Worm (Caenorhabditis elegans) whole organism, L3 larva: ENCODE data around the gene C09E7.10.

Experiments used
- R02D3.7 ChIP-seq: fragments of 150-350 bp; optimal IDR thresholded peaks from 2 replicates; lab custom pipeline; 2014; ENCODE audit warnings: missing biosample characterization, missing genetic modification characterization
- ZK546.5 ChIP-seq: sonication (generic microtip); optimal IDR thresholded peaks from 2 replicates; lab custom pipeline; 2017; ENCODE audit warnings: missing biosample characterization, missing genetic modification characterization
- aly-2 ChIP-seq: fragments of 150-350 bp; optimal IDR thresholded peaks from 2 replicates; lab custom pipeline; 2014; ENCODE audit warnings: missing biosample characterization, missing genetic modification characterization
- ama-1 ChIP-seq: fragments of 150-350 bp; optimal IDR thresholded peaks from 2 replicates; lab custom pipeline; 2018
- ceh-28 ChIP-seq: fragments of 150-350 bp; optimal IDR thresholded peaks from 2 replicates; lab custom pipeline; 2014; ENCODE audit warnings: missing biosample characterization, missing genetic modification reagents, missing genetic modification characterization
- ceh-82 ChIP-seq: fragments of 150-350 bp; optimal IDR thresholded peaks from 2 replicates; lab custom pipeline; 2014; ENCODE audit warnings: missing biosample characterization, missing genetic modification characterization
- ceh-9 ChIP-seq: sonication (generic microtip); optimal IDR thresholded peaks from 2 replicates; lab custom pipeline; 2018; ENCODE audit warnings: missing biosample characterization, missing genetic modification characterization
- egl-27 ChIP-seq: sonication (generic microtip); optimal IDR thresholded peaks from 4 replicates; lab custom pipeline; 2017; ENCODE audit warnings: missing biosample characterization, missing genetic modification reagents, missing genetic modification characterization
- egl-5 ChIP-seq: fragments of 150-350 bp; optimal IDR thresholded peaks from 2 replicates; lab custom pipeline; 2017; ENCODE audit warnings: missing biosample characterization, missing genetic modification reagents, missing genetic modification characterization, inconsistent platforms
- elt-1 ChIP-seq: fragments of 150-350 bp; optimal IDR thresholded peaks from 2 replicates; lab custom pipeline; 2014; ENCODE audit warnings: missing biosample characterization, missing genetic modification characterization
- elt-2 ChIP-seq: sonication (generic microtip); optimal IDR thresholded peaks from 2 replicates; lab custom pipeline; 2016; ENCODE audit warnings: missing genetic modification reagents, mild to moderate bottlenecking, missing genetic modification characterization, missing compliant biosample characterization
- eor-1 ChIP-seq, 2 experiments: fragments of 150-350 bp; optimal IDR thresholded peaks; 2 replicates each; lab custom pipeline; 2014 to 2018; ENCODE audit warnings: missing biosample characterization in 2 of 2, missing genetic modification characterization in 2 of 2
- lin-15B ChIP-seq: fragments of 150-350 bp; optimal IDR thresholded peaks from 2 replicates; lab custom pipeline; 2014; ENCODE audit warnings: missing biosample characterization, missing genetic modification characterization
- mdl-1 ChIP-seq: fragments of 150-350 bp; optimal IDR thresholded peaks from 2 replicates; lab custom pipeline; 2014; ENCODE audit warnings: missing biosample characterization, missing genetic modification characterization
- mml-1 ChIP-seq: fragments of 150-350 bp; sonication (generic microtip); optimal IDR thresholded peaks from 3 replicates; lab custom pipeline; 2014; ENCODE audit warnings: missing biosample characterization, missing genetic modification characterization
- nfya-1 ChIP-seq: sonication (generic microtip); optimal IDR thresholded peaks from 2 replicates; lab custom pipeline; 2017; ENCODE audit warnings: missing genetic modification characterization, mild to moderate bottlenecking, missing compliant biosample characterization, antibody characterized with exemption, moderate library complexity; ENCODE audit not compliant: insufficient read depth
- nhr-11 ChIP-seq: fragments of 150-350 bp; optimal IDR thresholded peaks from 2 replicates; lab custom pipeline; 2014; ENCODE audit warnings: missing biosample characterization, missing genetic modification characterization
- nhr-12 ChIP-seq: fragments of 150-350 bp; optimal IDR thresholded peaks from 2 replicates; lab custom pipeline; 2014; ENCODE audit warnings: missing biosample characterization, missing genetic modification characterization
- nhr-23 ChIP-seq: fragments of 150-350 bp; optimal IDR thresholded peaks from 2 replicates; lab custom pipeline; 2014; ENCODE audit warnings: missing biosample characterization, missing genetic modification reagents, missing genetic modification characterization
- nhr-237 ChIP-seq: fragments of 150-350 bp; optimal IDR thresholded peaks from 2 replicates; lab custom pipeline; 2014; ENCODE audit warnings: missing biosample characterization, missing genetic modification characterization
- nhr-43 ChIP-seq: sonication (generic microtip); optimal IDR thresholded peaks from 2 replicates; lab custom pipeline; 2016; ENCODE audit warnings: mild to moderate bottlenecking, missing genetic modification characterization, missing compliant biosample characterization; ENCODE audit not compliant: poor library complexity, severe bottlenecking
- nhr-67 ChIP-seq: fragments of 150-350 bp; optimal IDR thresholded peaks from 2 replicates; lab custom pipeline; 2014; ENCODE audit warnings: missing biosample characterization, missing genetic modification characterization
- pha-4 ChIP-seq: fragments of 150-350 bp; optimal IDR thresholded peaks from 2 replicates; lab custom pipeline; 2014; ENCODE audit warnings: missing biosample characterization, missing genetic modification reagents, missing genetic modification characterization
- sea-2 ChIP-seq: fragments of 150-350 bp; sonication (generic microtip); optimal IDR thresholded peaks from 4 replicates; lab custom pipeline; 2014; ENCODE audit warnings: missing biosample characterization, missing genetic modification reagents, missing genetic modification characterization
- skn-1 ChIP-seq: fragments of 150-350 bp; optimal IDR thresholded peaks from 2 replicates; lab custom pipeline; 2014; ENCODE audit warnings: missing biosample characterization, missing genetic modification characterization
- snpc-4 ChIP-seq: fragments of 150-350 bp; optimal IDR thresholded peaks from 2 replicates; lab custom pipeline; 2014; ENCODE audit warnings: missing biosample characterization, missing genetic modification characterization
- tbx-2 ChIP-seq: sonication (generic microtip); optimal IDR thresholded peaks from 2 replicates; lab custom pipeline; 2016; ENCODE audit warnings: mild to moderate bottlenecking, missing genetic modification characterization, missing compliant biosample characterization
- unc-39 ChIP-seq: sonication (generic microtip); optimal IDR thresholded peaks from 4 replicates; lab custom pipeline; 2017; ENCODE audit warnings: missing biosample characterization, missing genetic modification characterization
- unc-62 ChIP-seq: fragments of 150-350 bp; sonication (generic microtip); optimal IDR thresholded peaks from 4 replicates; lab custom pipeline; 2014; ENCODE audit warnings: missing biosample characterization, missing genetic modification reagents, missing genetic modification characterization
- zag-1 ChIP-seq: fragments of 150-350 bp; optimal IDR thresholded peaks from 2 replicates; lab custom pipeline; 2014; ENCODE audit warnings: missing biosample characterization, missing genetic modification characterization
- ztf-11 ChIP-seq: fragments of 150-350 bp; optimal IDR thresholded peaks from 2 replicates; lab custom pipeline; 2014; ENCODE audit warnings: missing biosample characterization, missing genetic modification characterization

C09E7.10 gene

DNA sequence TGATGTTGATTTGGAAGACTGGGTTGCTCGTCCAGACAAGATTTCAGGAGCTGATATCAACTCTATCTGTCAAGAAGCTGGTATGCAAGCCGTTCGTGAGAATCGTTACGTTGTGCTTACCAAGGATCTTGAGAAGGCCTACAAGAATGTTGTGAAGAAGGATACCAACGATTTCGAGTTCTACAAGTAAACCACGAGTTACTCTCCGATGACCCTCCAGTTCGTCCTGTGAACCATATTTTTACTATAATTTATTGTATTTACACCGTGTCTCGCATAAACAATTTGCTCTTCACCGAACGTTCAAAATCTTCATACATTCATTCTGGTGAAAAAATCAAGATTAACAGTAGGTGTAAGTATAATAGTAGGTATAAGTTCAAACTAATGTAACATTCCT, 28.9 kb downstream of the C09E7.10 start:
- TF ChIP-seq ama-1 (lab: Kevin White, UChicago) (no peak), skn-1 (tag; lab: Kevin White, UChicago) (no peak), nhr-237 (tag; lab: Kevin White, UChicago) (no peak), egl-27 (tag; lab: Kevin White, UChicago) (no peak), elt-2 (no peak), nhr-12 (tag; lab: Kevin White, UChicago) (no peak), nhr-23 (tag; lab: Kevin White, UChicago) (no peak)
- TF ChIP-seq, all 47 proteins: peak for 0

DNA sequence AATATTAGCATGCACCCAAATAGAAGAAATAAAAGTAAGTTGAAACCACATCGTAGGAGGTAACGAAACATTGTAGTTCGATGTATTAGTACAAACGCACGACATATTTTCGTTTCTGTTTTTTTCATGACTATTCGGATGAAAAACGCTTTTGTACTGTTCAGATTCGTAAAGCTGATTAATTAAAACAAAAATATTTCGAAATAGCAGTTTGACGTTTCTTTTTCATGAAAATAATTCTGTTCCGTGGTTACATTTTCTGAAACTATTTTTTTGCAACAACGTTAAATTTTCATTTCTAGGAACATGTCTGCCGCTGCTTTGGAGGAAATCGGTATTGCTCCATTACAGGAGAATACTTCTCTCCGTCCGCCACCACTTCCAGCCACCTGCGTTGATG, 30.4 kb downstream of the C09E7.10 start, which contains the start of gene rpt-3:
Gene rpt-3, plus strand, starts transcription at position 301 of the 400 bp plus-strand sequence.
- no peak for TF ChIP-seq unc-62 (GFP tag; lab: Kevin White, UChicago)
- no peak for TF ChIP-seq ceh-82 (tag; lab: Kevin White, UChicago)
- no peak for TF ChIP-seq ZK546.5
- TF ChIP-seq sea-2, result no peak
- no peak for TF ChIP-seq nhr-67 (tag; lab: Kevin White, UChicago)
- TF ChIP-seq tbx-2 (tag; lab: Kevin White, UChicago), result no peak
- TF ChIP-seq nhr-11 (tag; lab: Kevin White, UChicago), result no peak
- TF ChIP-seq snpc-4 (tag; lab: Kevin White, UChicago), result no peak
- no peak for TF ChIP-seq mdl-1
- no peak for TF ChIP-seq egl-5
- TF ChIP-seq mml-1 (tag; lab: Kevin White, UChicago), result no peak
- no peak for TF ChIP-seq ceh-9
- no peak for TF ChIP-seq ceh-28 (tag; lab: Kevin White, UChicago)
- no peak for TF ChIP-seq nfya-1 (tag; lab: Kevin White, UChicago)
- TF ChIP-seq pha-4 (tag; lab: Kevin White, UChicago), result no peak
- no peak for TF ChIP-seq lin-15B (tag; lab: Kevin White, UChicago)
- TF ChIP-seq, all 47 proteins: peak for 0

DNA sequence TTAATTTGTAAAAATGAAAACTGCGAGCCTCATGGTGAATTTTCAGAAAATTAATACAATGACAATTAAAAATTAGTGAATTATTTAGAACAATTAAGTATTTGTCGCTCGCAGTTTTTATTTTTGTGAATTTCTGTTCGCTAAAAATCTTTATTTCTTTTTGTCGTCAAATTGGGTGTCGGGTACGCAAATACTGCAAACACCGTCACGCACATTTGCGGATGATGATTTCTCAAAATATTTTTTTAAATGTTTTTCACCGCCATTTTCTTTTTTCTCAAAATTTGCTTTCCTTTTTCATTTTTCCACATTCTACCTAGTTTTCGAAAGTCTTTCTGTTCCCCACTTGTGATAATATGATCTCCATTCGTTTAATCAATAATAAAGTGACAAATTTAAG, 30.9 kb downstream of the C09E7.10 start:
- TF ChIP-seq elt-1 (tag; lab: Kevin White, UChicago) (no peak), pha-4 (tag; lab: Kevin White, UChicago) (peak; percentile 58), R02D3.7 (tag; lab: Kevin White, UChicago) (peak; percentile 10), nhr-23 (tag; lab: Kevin White, UChicago) (peak; percentile 41), ztf-11 (tag; lab: Kevin White, UChicago) (no peak), elt-2 (peak; percentile 13), lin-15B (tag; lab: Kevin White, UChicago) (peak; percentile 39), nhr-43 (tag; lab: Kevin White, UChicago) (peak; percentile 24), nfya-1 (tag; lab: Kevin White, UChicago) (peak; percentile 62), snpc-4 (tag; lab: Kevin White, UChicago) (peak; percentile 7), skn-1 (tag; lab: Kevin White, UChicago) (peak; percentile 98), nhr-67 (tag; lab: Kevin White, UChicago) (no peak)
- TF ChIP-seq, all 47 proteins: peak for 9

DNA sequence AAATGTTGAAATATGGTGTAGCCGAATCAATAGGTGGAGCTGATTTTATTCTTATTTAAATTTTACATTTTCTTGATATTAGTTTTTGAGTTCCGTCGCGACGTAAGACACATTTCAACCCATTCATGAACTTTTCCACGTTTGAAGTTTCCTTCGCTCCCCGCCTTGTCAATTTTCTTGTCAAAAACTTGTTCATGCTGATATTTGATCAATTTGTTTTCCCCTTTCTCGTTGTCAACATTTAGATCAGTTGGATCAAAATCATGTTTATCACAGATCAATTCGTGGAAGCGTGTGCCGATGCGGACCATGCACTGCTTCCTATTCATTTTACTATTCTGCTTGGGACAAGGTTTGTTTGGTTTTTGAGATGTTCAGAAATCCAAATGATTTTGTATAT, 36.9 kb downstream of the C09E7.10 start, which contains the start of gene chtb-2:
Gene chtb-2, plus strand, starts transcription at position 301 of the 400 bp plus-strand sequence.
- no peak for TF ChIP-seq snpc-4 (tag; lab: Kevin White, UChicago)
- TF ChIP-seq ztf-11 (tag; lab: Kevin White, UChicago), result no peak
- TF ChIP-seq sea-2, result no peak
- TF ChIP-seq elt-2, result no peak
- no peak for TF ChIP-seq mml-1 (tag; lab: Kevin White, UChicago)
- no peak for TF ChIP-seq aly-2 (tag; lab: Kevin White, UChicago)
- no peak for TF ChIP-seq unc-39 (tag; lab: Kevin White, UChicago)
- TF ChIP-seq eor-1 (tag; optimal IDR thresholded peaks at IDR 0.05; lab: Kevin White, UChicago), result no peak
- no peak for TF ChIP-seq skn-1 (tag; lab: Kevin White, UChicago)
- no peak for TF ChIP-seq R02D3.7 (tag; lab: Kevin White, UChicago)

DNA sequence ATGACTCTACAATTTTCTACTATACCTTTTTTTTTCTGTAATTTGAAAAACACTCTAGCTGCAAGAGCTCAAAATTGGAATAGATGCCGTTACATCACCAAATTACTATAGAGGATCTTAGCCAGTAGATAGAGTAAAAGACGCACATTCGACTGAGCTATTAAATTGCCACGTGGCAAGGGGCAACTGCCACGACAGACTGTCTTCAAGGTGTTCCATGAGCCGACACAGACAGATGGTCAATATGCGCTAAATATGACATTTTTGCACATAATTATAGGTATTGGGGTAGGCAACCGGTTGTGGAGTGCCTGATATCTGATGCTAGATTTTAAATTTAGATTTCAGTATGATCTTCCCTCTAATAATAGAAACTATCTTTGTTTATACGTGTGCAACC, 40.4 kb downstream of the C09E7.10 start:
- no peak for TF ChIP-seq nfya-1 (tag; lab: Kevin White, UChicago)
- no peak for TF ChIP-seq nhr-237 (tag; lab: Kevin White, UChicago)
- no peak for TF ChIP-seq sea-2
- TF ChIP-seq zag-1 (tag; lab: Kevin White, UChicago), result no peak
- no peak for TF ChIP-seq nhr-67 (tag; lab: Kevin White, UChicago)
- TF ChIP-seq mml-1 (tag; lab: Kevin White, UChicago), result no peak
- TF ChIP-seq lin-15B (tag; lab: Kevin White, UChicago), result no peak
